Fruit fly (Drosophila melanogaster) whole organism, embryonic: Measurements from ENCODE around the gene CG8541.

ENCODE experiments used
- ATbp ChIP-seq: fragments of 200-800 bp; sonication (Bioruptor generic); optimal IDR thresholded peaks from 2 replicates; lab custom pipeline; 2017; ENCODE audit warnings: missing biosample characterization, mild to moderate bottlenecking, missing genetic modification characterization, missing genetic modification reagents
- Antp ChIP-seq: fragments of 200-800 bp; sonication (Bioruptor generic); optimal IDR thresholded peaks from 3 replicates; lab custom pipeline; 2016; ENCODE audit warnings: missing biosample characterization, missing genetic modification characterization
- BEAF-32 ChIP-seq: fragments of 200-800 bp; sonication (Bioruptor generic); optimal IDR thresholded peaks from 3 replicates; lab custom pipeline; 2017; ENCODE audit warnings: missing biosample characterization, missing genetic modification characterization, mild to moderate bottlenecking, moderate library complexity, missing genetic modification reagents
- CG10147 ChIP-seq: fragments of 200-800 bp; sonication (Bioruptor generic); optimal IDR thresholded peaks from 2 replicates; lab custom pipeline; 2019; ENCODE audit warnings: missing biosample characterization, mild to moderate bottlenecking, missing genetic modification characterization, moderate library complexity
- CG10543 ChIP-seq: fragments of 200-800 bp; sonication (Bioruptor generic); optimal IDR thresholded peaks from 3 replicates; lab custom pipeline; 2017; ENCODE audit warnings: missing biosample characterization, mild to moderate bottlenecking, missing genetic modification characterization, moderate library complexity
- CG10565 ChIP-seq: fragments of 200-800 bp; sonication (Bioruptor generic); optimal IDR thresholded peaks from 3 replicates; lab custom pipeline; 2016; ENCODE audit warnings: missing biosample characterization, mild to moderate bottlenecking, missing genetic modification characterization
- CG11085 ChIP-seq: fragments of 200-800 bp; sonication (Bioruptor generic); IDR thresholded peaks from 2 replicates; pipeline ENCODE4 v1.3.6; 2022; ENCODE audit warnings: missing biosample characterization, missing genetic modification characterization
- CG14441 ChIP-seq: fragments of 200-800 bp; sonication (Bioruptor generic); IDR thresholded peaks from 2 replicates; pipeline ENCODE4 v1.3.6; 2022; ENCODE audit warnings: missing biosample characterization, missing genetic modification characterization
- CG15269 ChIP-seq: fragments of 200-800 bp; sonication (Bioruptor generic); optimal IDR thresholded peaks from 2 replicates; lab custom pipeline; 2018; ENCODE audit warnings: missing biosample characterization, mild to moderate bottlenecking, missing genetic modification characterization, moderate library complexity
- CG1647 ChIP-seq: fragments of 200-800 bp; sonication (Bioruptor generic); optimal IDR thresholded peaks from 3 replicates; lab custom pipeline; 2016; ENCODE audit warnings: missing biosample characterization, missing genetic modification characterization
- CG2202 ChIP-seq: fragments of 200-800 bp; sonication (Bioruptor generic); optimal IDR thresholded peaks from 2 replicates; lab custom pipeline; 2018; ENCODE audit warnings: missing biosample characterization, mild to moderate bottlenecking, missing genetic modification characterization
- CG30020 ChIP-seq: fragments of 200-800 bp; optimal IDR thresholded peaks from 2 replicates; lab custom pipeline; 2019; ENCODE audit warnings: missing biosample characterization, mild to moderate bottlenecking, missing genetic modification characterization, moderate library complexity
- CG31441 ChIP-seq: fragments of 200-800 bp; sonication (Bioruptor generic); IDR thresholded peaks from 2 replicates; pipeline ENCODE4 v1.3.6; 2022; ENCODE audit warnings: missing biosample characterization, missing genetic modification characterization
- CG3163 ChIP-seq: fragments of 200-800 bp; sonication (Bioruptor generic); optimal IDR thresholded peaks from 3 replicates; lab custom pipeline; 2016; ENCODE audit warnings: missing biosample characterization, missing genetic modification characterization
- CG4707 ChIP-seq: fragments of 200-800 bp; sonication (Bioruptor generic); optimal IDR thresholded peaks from 2 replicates; lab custom pipeline; 2018; ENCODE audit warnings: missing biosample characterization, mild to moderate bottlenecking, missing genetic modification characterization, moderate library complexity
- CG4854 ChIP-seq: fragments of 200-800 bp; sonication (Bioruptor generic); optimal IDR thresholded peaks from 2 replicates; lab custom pipeline; 2016; ENCODE audit warnings: missing biosample characterization, missing genetic modification characterization, inconsistent platforms
- CG6683 ChIP-seq: fragments of 200-800 bp; sonication (Bioruptor generic); optimal IDR thresholded peaks from 2 replicates; lab custom pipeline; 2017; ENCODE audit warnings: missing biosample characterization, mild to moderate bottlenecking, missing genetic modification characterization, missing genetic modification reagents
- CG8359 ChIP-seq: fragments of 200-800 bp; sonication (Bioruptor generic); optimal IDR thresholded peaks from 2 replicates; lab custom pipeline; 2017; ENCODE audit warnings: missing biosample characterization, mild to moderate bottlenecking, missing genetic modification characterization, borderline replicate concordance
- CG9817 ChIP-seq: fragments of 200-800 bp; sonication (Bioruptor generic); optimal IDR thresholded peaks from 2 replicates; lab custom pipeline; 2018; ENCODE audit warnings: missing biosample characterization, mild to moderate bottlenecking, missing genetic modification characterization, moderate library complexity
- Deaf1 ChIP-seq: fragments of 200-800 bp; optimal IDR thresholded peaks from 3 replicates; lab custom pipeline; 2019; ENCODE audit warnings: missing biosample characterization, mild to moderate bottlenecking, missing genetic modification characterization, moderate library complexity
- Hr78 ChIP-seq, 2 experiments: fragments of 200-800 bp in 1 of 2; fragments of >200 bp in 1 of 2; sonication (Bioruptor generic) in 1 of 2; optimal IDR thresholded peaks; 2 replicates each; lab custom pipeline; 2017 to 2019; ENCODE audit warnings: missing biosample characterization in 2 of 2, missing genetic modification characterization in 2 of 2, mild to moderate bottlenecking in 1 of 2, moderate library complexity in 1 of 2
- Kr ChIP-seq: fragments of 200-800 bp; sonication (Bioruptor generic); optimal IDR thresholded peaks from 2 replicates; lab custom pipeline; 2017; ENCODE audit warnings: missing biosample characterization, mild to moderate bottlenecking, missing genetic modification characterization
- NK7.1 ChIP-seq: fragments of 200-800 bp; sonication (Bioruptor generic); optimal IDR thresholded peaks from 3 replicates; lab custom pipeline; 2016; ENCODE audit warnings: missing biosample characterization, missing genetic modification characterization
- NfI ChIP-seq: fragments of 200-800 bp; sonication (Bioruptor generic); optimal IDR thresholded peaks from 3 replicates; lab custom pipeline; 2018; ENCODE audit warnings: missing biosample characterization, mild to moderate bottlenecking, missing genetic modification characterization, moderate library complexity
- Ptx1 ChIP-seq: fragments of 200-800 bp; sonication (Bioruptor generic); IDR thresholded peaks from 2 replicates; pipeline ENCODE4 v1.3.6; 2022; ENCODE audit warnings: missing biosample characterization, missing genetic modification characterization
- Sry-δ ChIP-seq: fragments of 200-800 bp; sonication (Bioruptor generic); optimal IDR thresholded peaks from 2 replicates; lab custom pipeline; 2016; ENCODE audit warnings: missing biosample characterization, missing genetic modification characterization
- ara ChIP-seq: fragments of 200-800 bp; sonication (Bioruptor generic); IDR thresholded peaks from 2 replicates; pipeline ENCODE4 v1.3.6; 2022; ENCODE audit warnings: missing biosample characterization, missing genetic modification characterization
- chm ChIP-seq: fragments of 200-800 bp; sonication (Bioruptor generic); IDR thresholded peaks from 2 replicates; pipeline ENCODE4 v1.3.6; 2022; ENCODE audit warnings: missing biosample characterization, missing genetic modification characterization
- corto ChIP-seq: fragments of 200-800 bp; sonication (Bioruptor generic); optimal IDR thresholded peaks from 2 replicates; lab custom pipeline; 2016; ENCODE audit warnings: missing biosample characterization, mild to moderate bottlenecking, missing genetic modification characterization, moderate library complexity
- crc ChIP-seq: fragments of 200-800 bp; sonication (Bioruptor generic); optimal IDR thresholded peaks from 2 replicates; lab custom pipeline; 2016; ENCODE audit warnings: missing biosample characterization, missing genetic modification characterization
- croc ChIP-seq: fragments of 200-800 bp; sonication (Bioruptor generic); conservative IDR thresholded peaks from 3 replicates; pipeline ENCODE4 v1.3.6; 2022; ENCODE audit warnings: missing biosample characterization, missing genetic modification characterization
- dpn ChIP-seq, 2 experiments: fragments of 200-800 bp; sonication (Bioruptor generic); optimal IDR thresholded peaks; 3 replicates each; lab custom pipeline; 2016; ENCODE audit warnings: missing biosample characterization in 2 of 2, missing genetic modification characterization in 2 of 2
- dysf ChIP-seq: fragments of 200-800 bp; sonication (Bioruptor generic); IDR thresholded peaks from 3 replicates; pipeline ENCODE4 v1.3.6; 2022; ENCODE audit warnings: missing biosample characterization, missing genetic modification characterization
- grau ChIP-seq: fragments of 200-800 bp; optimal IDR thresholded peaks from 3 replicates; lab custom pipeline; 2019; ENCODE audit warnings: missing biosample characterization, mild to moderate bottlenecking, missing genetic modification characterization, moderate library complexity
- h ChIP-seq: fragments of >200 bp; optimal IDR thresholded peaks from 2 replicates; lab custom pipeline; 2017
- hb ChIP-seq: fragments of 200-800 bp; sonication (Bioruptor generic); IDR thresholded peaks from 3 replicates; pipeline ENCODE4 v1.3.6; 2022; ENCODE audit warnings: missing biosample characterization, missing genetic modification characterization; ENCODE audit not compliant: partially characterized antibody
- her ChIP-seq: fragments of 200-800 bp; sonication (Bioruptor generic); optimal IDR thresholded peaks from 2 replicates; lab custom pipeline; 2016; ENCODE audit warnings: missing biosample characterization, missing genetic modification characterization
- inv ChIP-seq: fragments of 200-800 bp; sonication (Bioruptor generic); IDR thresholded peaks from 2 replicates; pipeline ENCODE4 v1.3.6; 2022; ENCODE audit warnings: missing biosample characterization, missing genetic modification characterization; ENCODE audit not compliant: partially characterized antibody
- jigr1 ChIP-seq: fragments of 200-800 bp; sonication (Bioruptor generic); IDR thresholded peaks from 3 replicates; pipeline ENCODE4 v1.3.6; 2022; ENCODE audit warnings: missing biosample characterization, missing genetic modification characterization
- nmo ChIP-seq: fragments of 200-800 bp; sonication (Bioruptor generic); optimal IDR thresholded peaks from 2 replicates; lab custom pipeline; 2018; ENCODE audit warnings: missing biosample characterization, mild to moderate bottlenecking, missing genetic modification characterization, moderate library complexity
- oc ChIP-seq: fragments of 200-800 bp; sonication (Bioruptor generic); optimal IDR thresholded peaks from 2 replicates; lab custom pipeline; 2018; ENCODE audit warnings: missing biosample characterization, mild to moderate bottlenecking, missing genetic modification characterization, moderate library complexity
- rib ChIP-seq: fragments of 200-800 bp; sonication (Bioruptor generic); IDR thresholded peaks from 2 replicates; pipeline ENCODE4 v1.3.6; 2022; ENCODE audit warnings: missing biosample characterization, missing genetic modification characterization
- sens-2 ChIP-seq: fragments of 200-800 bp; sonication (Bioruptor generic); IDR thresholded peaks from 2 replicates; pipeline ENCODE4 v1.3.6; 2022; ENCODE audit warnings: missing biosample characterization, missing genetic modification characterization
- seq ChIP-seq: fragments of 200-800 bp; sonication (Bioruptor generic); IDR thresholded peaks from 2 replicates; pipeline ENCODE4 v1.3.6; 2022; ENCODE audit warnings: missing biosample characterization, missing genetic modification characterization
- slou ChIP-seq: fragments of 200-800 bp; sonication (Bioruptor generic); optimal IDR thresholded peaks from 3 replicates; lab custom pipeline; 2016; ENCODE audit warnings: missing biosample characterization, missing genetic modification characterization
- sna ChIP-seq: fragments of 200-800 bp; sonication (Bioruptor generic); IDR thresholded peaks from 2 replicates; pipeline ENCODE4 v1.3.6; 2022; ENCODE audit warnings: missing biosample characterization, missing genetic modification characterization; ENCODE audit not compliant: partially characterized antibody
- sqz ChIP-seq: fragments of 200-800 bp; sonication (Bioruptor generic); optimal IDR thresholded peaks from 3 replicates; lab custom pipeline; 2018; ENCODE audit warnings: missing biosample characterization, mild to moderate bottlenecking, missing genetic modification characterization

The CG8541 gene

DNA sequence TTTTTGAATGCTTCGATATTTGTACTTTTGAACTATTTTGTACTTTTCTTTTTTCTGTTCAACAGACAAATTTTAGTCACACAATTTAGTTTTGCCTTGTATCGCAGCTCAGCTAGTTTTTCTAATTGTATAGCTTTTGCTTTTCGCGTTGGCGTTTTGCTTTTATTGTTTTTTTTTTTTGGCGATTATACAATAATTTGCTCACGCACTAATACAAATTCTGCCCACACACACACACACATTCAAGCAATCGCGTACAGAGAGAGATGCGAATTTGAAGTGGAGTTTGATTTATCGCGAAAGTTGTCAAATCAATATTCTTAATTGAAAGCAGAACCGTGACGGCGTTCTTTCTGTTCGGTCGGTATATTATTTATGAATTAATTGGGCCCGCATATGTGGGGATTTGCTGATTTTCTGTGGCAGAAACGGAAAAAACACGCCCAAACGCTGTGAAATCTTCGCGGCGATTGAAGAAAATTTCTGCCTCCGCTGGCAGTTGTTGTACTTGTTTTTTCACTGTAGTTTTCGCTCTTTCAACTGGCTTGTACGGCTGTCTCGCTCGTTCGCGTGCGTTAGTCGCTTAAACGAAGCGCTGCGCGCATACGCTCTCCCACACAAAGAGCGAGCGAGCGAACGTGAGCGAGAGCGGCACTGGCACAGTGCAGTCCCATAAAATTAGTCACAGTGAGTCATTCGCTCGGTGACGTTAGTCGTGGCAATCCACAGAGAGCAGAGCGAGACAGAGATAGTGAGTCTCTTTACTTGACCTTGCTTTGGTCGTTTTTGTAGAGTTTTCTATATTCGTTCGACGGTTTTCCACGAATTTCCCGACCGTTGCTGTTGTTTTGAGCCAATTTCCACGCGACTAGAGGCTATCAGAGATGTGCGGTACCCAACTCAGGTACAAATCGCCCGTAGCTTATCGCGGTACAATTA is 36.4 kb upstream of the CG8541 start, which contains the start of gene Rac2 (continued):
- TF ChIP-seq CG15269 (tag; lab: Kevin White, UChicago), result peak; percentile 5
- no peak for TF ChIP-seq BEAF-32
- peak; percentile 16; the same call in 1 of the 2 replicates for TF ChIP-seq CG31441
- no peak for TF ChIP-seq dpn (GFP tag; optimal IDR thresholded peaks at IDR 0.05; lab: Kevin White, UChicago)
- TF ChIP-seq CG4854, result peak; percentile 17
- TF ChIP-seq sqz (GFP tag; lab: Kevin White, UChicago), result peak; percentile 64
- TF ChIP-seq CG10565 (GFP tag; lab: Kevin White, UChicago), result no peak
- 0 out of 2 replicates have a peak, but pooled peaks have one; percentile 46 for TF ChIP-seq sna (GFP tag; lab: Robert Waterston, UW)
- TF ChIP-seq Hr78 (GFP tag; optimal IDR thresholded peaks at IDR 0.05; lab: Kevin White, UChicago), result peak in 1 of 2 experiments; percentile 85
- peak; percentile 20 for TF ChIP-seq CG2202
- no peak; the same call in 1 of the 2 replicates for TF ChIP-seq sens-2 (GFP tag; lab: Robert Waterston, UW)
- TF ChIP-seq her (GFP tag; lab: Kevin White, UChicago), result peak; percentile 24
- peak; percentile 40; the same call in 1 of the 3 replicates for TF ChIP-seq dysf
- peak; percentile 49 for TF ChIP-seq chm (GFP tag; lab: Robert Waterston, UW)
- TF ChIP-seq Antp (GFP tag; lab: Kevin White, UChicago), result no peak
- no peak for TF ChIP-seq h (lab: Kevin White, UChicago)
- peak; percentile 90 for TF ChIP-seq grau (tag; lab: Kevin White, UChicago)
- TF ChIP-seq jigr1 (GFP tag; lab: Robert Waterston, UW), result no peak
- no peak for TF ChIP-seq Sry-δ (GFP tag; lab: Kevin White, UChicago)
- peak; percentile 13 for TF ChIP-seq NfI (GFP tag; lab: Kevin White, UChicago)
- TF ChIP-seq CG4707 (GFP tag; lab: Kevin White, UChicago), result no peak
- peak; percentile 38 for TF ChIP-seq oc (tag; lab: Kevin White, UChicago)
- TF ChIP-seq CG8359 (GFP tag; lab: Kevin White, UChicago), result peak; percentile 22
- TF ChIP-seq CG10543 (GFP tag; lab: Kevin White, UChicago), result peak; percentile 67
- no peak for TF ChIP-seq Kr
- peak; percentile 89 for TF ChIP-seq CG3163 (GFP tag; lab: Kevin White, UChicago)
- TF ChIP-seq crc, result no peak
- TF ChIP-seq rib (GFP tag; lab: Robert Waterston, UW), result peak; percentile 64; the same call in 1 of the 2 replicates
- TF ChIP-seq CG10147 (GFP tag; lab: Kevin White, UChicago), result no peak
- no peak for TF ChIP-seq CG11085
- 0 out of 2 replicates have a peak, but pooled peaks have one; percentile 9 for TF ChIP-seq CG14441
- TF ChIP-seq nmo (GFP tag; lab: Kevin White, UChicago), result no peak
- TF ChIP-seq CG6683 (GFP tag; lab: Kevin White, UChicago), result no peak
- no peak; the same call in 1 of the 2 replicates for TF ChIP-seq seq
- TF ChIP-seq CG30020, result no peak
- TF ChIP-seq CG9817 (tag; lab: Kevin White, UChicago), result no peak
- peak; percentile 30; the same call in 1 of the 2 replicates for TF ChIP-seq Ptx1 (GFP tag; lab: Robert Waterston, UW)
- TF ChIP-seq ara, result 0 out of 2 replicates have a peak, but pooled peaks have one; percentile 20
- TF ChIP-seq hb (GFP tag; lab: Robert Waterston, UW), result no peak
- no peak for TF ChIP-seq CG1647
- TF ChIP-seq slou (GFP tag; lab: Kevin White, UChicago), result no peak
- TF ChIP-seq Deaf1 (tag; lab: Kevin White, UChicago), result peak; percentile 79
- no peak for TF ChIP-seq ATbp (GFP tag; lab: Kevin White, UChicago)
- no peak for TF ChIP-seq croc (GFP tag; lab: Robert Waterston, UW)
- no peak for TF ChIP-seq NK7.1 (GFP tag; lab: Kevin White, UChicago)
- TF ChIP-seq corto (GFP tag; lab: Kevin White, UChicago), result no peak
- peak; percentile 21; the same call in 1 of the 2 replicates for TF ChIP-seq inv
